Worm (Caenorhabditis elegans) whole organism, mixed stage, embryonic: ENCODE measurements around the gene C24A3.2.

Experiments used
- blmp-1 ChIP-seq: fragments of 150-350 bp; optimal IDR thresholded peaks from 2 replicates; lab custom pipeline; 2014; ENCODE audit warnings: missing biosample characterization, missing genetic modification characterization
- ceh-39 ChIP-seq: fragments of 150-350 bp; optimal IDR thresholded peaks from 2 replicates; lab custom pipeline; 2014; ENCODE audit warnings: missing biosample characterization, missing genetic modification characterization
- ceh-83 ChIP-seq: fragments of 200-800 bp; sonication (Bioruptor generic); optimal IDR thresholded peaks from 2 replicates; lab custom pipeline; 2018; ENCODE audit warnings: mild to moderate bottlenecking, missing genetic modification characterization, missing compliant biosample characterization
- cnd-1 ChIP-seq: fragments of 200-800 bp; sonication (Bioruptor generic); optimal IDR thresholded peaks from 2 replicates; lab custom pipeline; 2018; ENCODE audit warnings: mild to moderate bottlenecking, missing genetic modification characterization, missing compliant biosample characterization
- drap-1 ChIP-seq: fragments of 200-800 bp; sonication (Bioruptor generic); optimal IDR thresholded peaks from 3 replicates; lab custom pipeline; 2018; ENCODE audit warnings: mild to moderate bottlenecking, missing genetic modification characterization, missing compliant biosample characterization
- elt-1 ChIP-seq: sonication (generic microtip); optimal IDR thresholded peaks from 2 replicates; lab custom pipeline; 2017; ENCODE audit warnings: missing genetic modification characterization, mild to moderate bottlenecking, missing compliant biosample characterization, antibody characterized with exemption, moderate library complexity, borderline replicate concordance; ENCODE audit not compliant: insufficient read depth
- elt-3 ChIP-seq: fragments of 150-350 bp; optimal IDR thresholded peaks from 2 replicates; lab custom pipeline; 2014; ENCODE audit warnings: missing biosample characterization, missing genetic modification characterization
- hlh-1 ChIP-seq: fragments of 150-350 bp; optimal IDR thresholded peaks from 2 replicates; lab custom pipeline; 2014; ENCODE audit warnings: missing biosample characterization, missing genetic modification reagents, missing genetic modification characterization
- lin-13 ChIP-seq: fragments of 150-350 bp; optimal IDR thresholded peaks from 2 replicates; lab custom pipeline; 2014; ENCODE audit warnings: missing biosample characterization, missing genetic modification characterization
- lin-32 ChIP-seq: fragments of 200-800 bp; sonication (Bioruptor generic); optimal IDR thresholded peaks from 2 replicates; lab custom pipeline; 2018; ENCODE audit warnings: mild to moderate bottlenecking, missing genetic modification characterization, missing compliant biosample characterization
- mab-5 ChIP-seq: fragments of 150-350 bp; optimal IDR thresholded peaks from 2 replicates; lab custom pipeline; 2014; ENCODE audit warnings: missing biosample characterization, missing genetic modification characterization
- nhr-237 ChIP-seq: fragments of 150-350 bp; optimal IDR thresholded peaks from 2 replicates; lab custom pipeline; 2014; ENCODE audit warnings: missing biosample characterization, missing genetic modification characterization
- nhr-28 ChIP-seq: fragments of 150-350 bp; optimal IDR thresholded peaks from 2 replicates; lab custom pipeline; 2014; ENCODE audit warnings: missing biosample characterization, missing genetic modification characterization
- sem-2 ChIP-seq: fragments of 200-800 bp; sonication (Bioruptor generic); optimal IDR thresholded peaks from 2 replicates; lab custom pipeline; 2018; ENCODE audit warnings: mild to moderate bottlenecking, missing genetic modification characterization, missing compliant biosample characterization
- unc-39 ChIP-seq: fragments of 150-350 bp; optimal IDR thresholded peaks from 2 replicates; lab custom pipeline; 2014; ENCODE audit warnings: missing biosample characterization, missing genetic modification characterization
- unc-62 ChIP-seq: fragments of 150-350 bp; optimal IDR thresholded peaks from 2 replicates; lab custom pipeline; 2014; ENCODE audit warnings: missing biosample characterization, missing genetic modification reagents, missing genetic modification characterization
- zip-8 ChIP-seq: fragments of 150-350 bp; optimal IDR thresholded peaks from 2 replicates; lab custom pipeline; 2014; ENCODE audit warnings: missing biosample characterization, missing genetic modification characterization

C24A3.2 gene

DNA sequence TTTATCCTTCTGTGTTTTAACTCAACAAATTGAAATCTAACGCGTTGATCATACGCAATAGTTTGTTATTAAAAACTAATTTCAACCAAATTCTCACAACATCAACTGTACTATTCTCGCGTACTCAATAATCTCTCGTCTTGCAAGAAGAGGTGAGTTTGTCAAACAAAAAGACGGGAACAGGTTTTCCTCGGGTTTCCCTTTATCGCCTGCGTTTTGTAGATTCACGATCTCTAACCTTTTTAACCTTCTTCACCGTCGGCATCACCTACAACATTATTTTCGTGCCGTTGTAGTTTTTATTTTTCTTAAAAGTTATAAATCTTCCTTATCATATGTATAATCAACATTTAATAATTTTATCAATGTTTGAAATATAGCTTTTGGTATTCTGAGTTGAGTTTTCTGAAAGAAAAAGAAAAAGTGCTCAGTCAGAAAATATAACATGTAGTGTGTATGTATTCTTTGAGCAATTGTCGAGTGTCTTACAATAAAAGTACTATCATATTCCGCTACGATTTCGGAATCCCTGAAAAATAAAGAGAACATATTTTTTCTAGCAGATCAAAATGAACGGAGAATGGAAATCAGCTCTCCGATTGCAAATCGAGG is 31.7 kb downstream of the C24A3.2 start, which contains the start of gene snf-12:
Gene snf-12, plus strand, starts transcription at position 562 of the 612 bp plus-strand sequence.
- no peak for TF ChIP-seq sem-2 (GFP tag; lab: Kevin White, UChicago)
- no peak for TF ChIP-seq ceh-83
- TF ChIP-seq nhr-237 (tag; lab: Kevin White, UChicago) = no peak

DNA sequence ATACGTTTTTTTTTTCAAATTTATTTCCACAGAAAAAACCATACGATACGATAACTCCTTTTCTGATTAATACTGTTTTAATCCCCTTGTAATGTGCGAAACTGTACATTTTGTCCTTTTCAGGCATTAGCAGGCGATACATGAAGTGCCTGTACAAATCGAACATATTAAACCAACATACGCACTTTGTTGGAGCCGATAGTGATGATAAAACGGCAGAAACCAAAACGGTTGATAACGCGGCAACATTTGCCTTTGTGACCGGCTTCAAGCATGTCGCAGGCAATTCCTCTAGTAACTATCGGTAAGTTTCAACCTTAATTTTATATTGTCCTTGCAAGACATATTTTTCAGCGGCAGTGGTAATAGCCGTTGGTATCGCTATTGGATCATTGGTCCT is 37.0 kb downstream of the C24A3.2 start, which contains the start of gene nep-22:
Gene nep-22, plus strand, starts transcription at position 245 of the 400 bp plus-strand sequence.
- TF ChIP-seq elt-1 = no peak
- TF ChIP-seq ceh-39 (tag; lab: Kevin White, UChicago) = no peak
- TF ChIP-seq elt-3 (tag; lab: Kevin White, UChicago) = no peak
- no peak for TF ChIP-seq nhr-28 (tag; lab: Kevin White, UChicago)

ce11 chrX:9035142-9035541 is 37.8 kb downstream of the C24A3.2 start:
- TF ChIP-seq unc-39 (tag; lab: Kevin White, UChicago) (no peak), lin-13 (tag; lab: Kevin White, UChicago) (no peak)

- TF ChIP-seq unc-62 (no peak), nhr-237 (tag; lab: Kevin White, UChicago) (no peak), zip-8 (tag; lab: Kevin White, UChicago) (no peak), blmp-1 (tag; lab: Kevin White, UChicago) (no peak), lin-32 (no peak), mab-5 (no peak), hlh-1 (no peak), cnd-1 (tag; lab: Kevin White, UChicago) (no peak), nhr-28 (tag; lab: Kevin White, UChicago) (no peak)
- TF ChIP-seq, all 35 proteins: peak for 0
Observed at ce11 chrX:9036237-9036636, 38.9 kb downstream of the C24A3.2 start.

DNA sequence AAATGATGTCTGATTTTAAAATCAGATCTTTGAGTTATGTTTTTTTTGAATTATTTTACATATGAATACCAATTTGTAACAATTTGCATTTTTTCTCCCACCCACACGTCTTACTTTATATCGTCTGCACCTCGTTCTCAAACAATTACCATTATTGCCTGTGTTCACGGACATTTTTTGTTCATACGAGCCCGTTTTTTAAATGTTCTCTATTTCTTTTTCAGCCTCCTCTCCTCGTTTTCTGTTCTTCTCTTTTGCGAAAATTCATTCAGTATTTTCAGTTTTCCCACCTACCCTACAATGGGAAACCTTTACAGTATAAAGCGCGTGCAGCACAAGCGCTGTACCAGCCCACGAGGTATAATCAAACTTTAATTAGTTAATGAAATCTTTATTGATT is 48.6 kb downstream of the C24A3.2 start, which contains the start of gene prdm-14:
Gene prdm-14, plus strand, starts transcription at position 301 of the 400 bp plus-strand sequence.
- no peak for TF ChIP-seq blmp-1 (tag; lab: Kevin White, UChicago)
- no peak for TF ChIP-seq nhr-237 (tag; lab: Kevin White, UChicago)
- no peak for TF ChIP-seq drap-1 (GFP tag; lab: Kevin White, UChicago)
- TF ChIP-seq unc-62 = no peak
- TF ChIP-seq elt-3 (tag; lab: Kevin White, UChicago) = no peak
